Worm (Caenorhabditis elegans) whole organism, L3 larva: ENCODE measurements around the gene R05C11.4.

ENCODE experiments used
- R02D3.7 ChIP-seq: fragments of 150-350 bp; optimal IDR thresholded peaks from 2 replicates; lab custom pipeline; 2014; ENCODE audit warnings: missing biosample characterization, missing genetic modification characterization
- ZK546.5 ChIP-seq: sonication (generic microtip); optimal IDR thresholded peaks from 2 replicates; lab custom pipeline; 2017; ENCODE audit warnings: missing biosample characterization, missing genetic modification characterization
- aly-2 ChIP-seq: fragments of 150-350 bp; optimal IDR thresholded peaks from 2 replicates; lab custom pipeline; 2014; ENCODE audit warnings: missing biosample characterization, missing genetic modification characterization
- ama-1 ChIP-seq: fragments of 150-350 bp; optimal IDR thresholded peaks from 2 replicates; lab custom pipeline; 2018
- ceh-16 ChIP-seq: sonication (generic microtip); optimal IDR thresholded peaks from 2 replicates; lab custom pipeline; 2017; ENCODE audit warnings: missing biosample characterization, missing genetic modification characterization
- ceh-28 ChIP-seq: fragments of 150-350 bp; optimal IDR thresholded peaks from 2 replicates; lab custom pipeline; 2014; ENCODE audit warnings: missing biosample characterization, missing genetic modification reagents, missing genetic modification characterization
- ceh-82 ChIP-seq: fragments of 150-350 bp; optimal IDR thresholded peaks from 2 replicates; lab custom pipeline; 2014; ENCODE audit warnings: missing biosample characterization, missing genetic modification characterization
- ceh-9 ChIP-seq: sonication (generic microtip); optimal IDR thresholded peaks from 2 replicates; lab custom pipeline; 2018; ENCODE audit warnings: missing biosample characterization, missing genetic modification characterization
- daf-12 ChIP-seq: fragments of 150-350 bp; optimal IDR thresholded peaks from 2 replicates; lab custom pipeline; 2014; ENCODE audit warnings: missing biosample characterization, missing genetic modification reagents, missing genetic modification characterization
- egl-27 ChIP-seq: sonication (generic microtip); optimal IDR thresholded peaks from 4 replicates; lab custom pipeline; 2017; ENCODE audit warnings: missing biosample characterization, missing genetic modification reagents, missing genetic modification characterization
- egl-5 ChIP-seq: fragments of 150-350 bp; optimal IDR thresholded peaks from 2 replicates; lab custom pipeline; 2017; ENCODE audit warnings: missing biosample characterization, missing genetic modification reagents, missing genetic modification characterization, inconsistent platforms
- elt-1 ChIP-seq: fragments of 150-350 bp; optimal IDR thresholded peaks from 2 replicates; lab custom pipeline; 2014; ENCODE audit warnings: missing biosample characterization, missing genetic modification characterization
- elt-2 ChIP-seq: sonication (generic microtip); optimal IDR thresholded peaks from 2 replicates; lab custom pipeline; 2016; ENCODE audit warnings: missing genetic modification reagents, mild to moderate bottlenecking, missing genetic modification characterization, missing compliant biosample characterization
- elt-3 ChIP-seq, 3 experiments: fragments of 150-350 bp in 1 of 3; sonication (generic microtip) in 2 of 3; optimal IDR thresholded peaks; 2 replicates in 2 of 3; 4 replicates in 1 of 3; lab custom pipeline; 2014 to 2017; ENCODE audit warnings: missing biosample characterization in 3 of 3, missing genetic modification characterization in 3 of 3
- fkh-10 ChIP-seq: sonication (generic microtip); optimal IDR thresholded peaks from 2 replicates; lab custom pipeline; 2017; ENCODE audit warnings: missing biosample characterization, missing genetic modification reagents, missing genetic modification characterization
- fkh-2 ChIP-seq: fragments of 150-350 bp; optimal IDR thresholded peaks from 2 replicates; lab custom pipeline; 2014; ENCODE audit warnings: missing biosample characterization, missing genetic modification reagents, missing genetic modification characterization
- fos-1 ChIP-seq: fragments of 150-350 bp; optimal IDR thresholded peaks from 2 replicates; lab custom pipeline; 2014; ENCODE audit warnings: missing biosample characterization, missing genetic modification characterization
- hmg-11 ChIP-seq: sonication (generic microtip); optimal IDR thresholded peaks from 2 replicates; lab custom pipeline; 2016; ENCODE audit warnings: missing genetic modification characterization, missing compliant biosample characterization
- jun-1 ChIP-seq: fragments of 150-350 bp; optimal IDR thresholded peaks from 2 replicates; lab custom pipeline; 2014; ENCODE audit warnings: missing biosample characterization, missing genetic modification reagents, missing genetic modification characterization
- lin-15B ChIP-seq: fragments of 150-350 bp; optimal IDR thresholded peaks from 2 replicates; lab custom pipeline; 2014; ENCODE audit warnings: missing biosample characterization, missing genetic modification characterization
- lin-39 ChIP-seq: fragments of 150-350 bp; optimal IDR thresholded peaks from 2 replicates; lab custom pipeline; 2018; ENCODE audit warnings: missing biosample characterization, missing genetic modification reagents, missing genetic modification characterization
- lsy-12 ChIP-seq: sonication (generic microtip); optimal IDR thresholded peaks from 2 replicates; lab custom pipeline; 2016; ENCODE audit warnings: mild to moderate bottlenecking, missing genetic modification characterization, missing compliant biosample characterization
- mml-1 ChIP-seq: fragments of 150-350 bp; sonication (generic microtip); optimal IDR thresholded peaks from 3 replicates; lab custom pipeline; 2014; ENCODE audit warnings: missing biosample characterization, missing genetic modification characterization
- nfya-1 ChIP-seq: sonication (generic microtip); optimal IDR thresholded peaks from 2 replicates; lab custom pipeline; 2017; ENCODE audit warnings: missing genetic modification characterization, mild to moderate bottlenecking, missing compliant biosample characterization, antibody characterized with exemption, moderate library complexity; ENCODE audit not compliant: insufficient read depth
- nhr-11 ChIP-seq: fragments of 150-350 bp; optimal IDR thresholded peaks from 2 replicates; lab custom pipeline; 2014; ENCODE audit warnings: missing biosample characterization, missing genetic modification characterization
- nhr-12 ChIP-seq: fragments of 150-350 bp; optimal IDR thresholded peaks from 2 replicates; lab custom pipeline; 2014; ENCODE audit warnings: missing biosample characterization, missing genetic modification characterization
- nhr-23 ChIP-seq: fragments of 150-350 bp; optimal IDR thresholded peaks from 2 replicates; lab custom pipeline; 2014; ENCODE audit warnings: missing biosample characterization, missing genetic modification reagents, missing genetic modification characterization
- nhr-25 ChIP-seq: sonication (generic microtip); optimal IDR thresholded peaks from 2 replicates; lab custom pipeline; 2017; ENCODE audit warnings: missing biosample characterization, missing genetic modification characterization
- nhr-28 ChIP-seq: fragments of 150-350 bp; optimal IDR thresholded peaks from 2 replicates; lab custom pipeline; 2014; ENCODE audit warnings: missing biosample characterization, missing genetic modification characterization
- nhr-43 ChIP-seq: sonication (generic microtip); optimal IDR thresholded peaks from 2 replicates; lab custom pipeline; 2016; ENCODE audit warnings: mild to moderate bottlenecking, missing genetic modification characterization, missing compliant biosample characterization; ENCODE audit not compliant: poor library complexity, severe bottlenecking
- nhr-67 ChIP-seq: fragments of 150-350 bp; optimal IDR thresholded peaks from 2 replicates; lab custom pipeline; 2014; ENCODE audit warnings: missing biosample characterization, missing genetic modification characterization
- nhr-76 ChIP-seq: fragments of 150-350 bp; sonication (generic microtip); optimal IDR thresholded peaks from 5 replicates; lab custom pipeline; 2014; ENCODE audit warnings: missing biosample characterization, missing genetic modification characterization
- nhr-77 ChIP-seq: fragments of 150-350 bp; optimal IDR thresholded peaks from 2 replicates; lab custom pipeline; 2014; ENCODE audit warnings: missing biosample characterization, missing genetic modification characterization
- pha-4 ChIP-seq: fragments of 150-350 bp; optimal IDR thresholded peaks from 2 replicates; lab custom pipeline; 2014; ENCODE audit warnings: missing biosample characterization, missing genetic modification reagents, missing genetic modification characterization
- pqm-1 ChIP-seq: fragments of 150-350 bp; optimal IDR thresholded peaks from 2 replicates; lab custom pipeline; 2017; ENCODE audit warnings: missing biosample characterization, missing genetic modification characterization, inconsistent platforms
- sea-2 ChIP-seq: fragments of 150-350 bp; sonication (generic microtip); optimal IDR thresholded peaks from 4 replicates; lab custom pipeline; 2014; ENCODE audit warnings: missing biosample characterization, missing genetic modification reagents, missing genetic modification characterization
- snpc-4 ChIP-seq: fragments of 150-350 bp; optimal IDR thresholded peaks from 2 replicates; lab custom pipeline; 2014; ENCODE audit warnings: missing biosample characterization, missing genetic modification characterization
- tbx-2 ChIP-seq: sonication (generic microtip); optimal IDR thresholded peaks from 2 replicates; lab custom pipeline; 2016; ENCODE audit warnings: mild to moderate bottlenecking, missing genetic modification characterization, missing compliant biosample characterization
- unc-39 ChIP-seq: sonication (generic microtip); optimal IDR thresholded peaks from 4 replicates; lab custom pipeline; 2017; ENCODE audit warnings: missing biosample characterization, missing genetic modification characterization
- unc-62 ChIP-seq: fragments of 150-350 bp; sonication (generic microtip); optimal IDR thresholded peaks from 4 replicates; lab custom pipeline; 2014; ENCODE audit warnings: missing biosample characterization, missing genetic modification reagents, missing genetic modification characterization
- zag-1 ChIP-seq: fragments of 150-350 bp; optimal IDR thresholded peaks from 2 replicates; lab custom pipeline; 2014; ENCODE audit warnings: missing biosample characterization, missing genetic modification characterization
- ztf-11 ChIP-seq: fragments of 150-350 bp; optimal IDR thresholded peaks from 2 replicates; lab custom pipeline; 2014; ENCODE audit warnings: missing biosample characterization, missing genetic modification characterization
- ztf-4 ChIP-seq: fragments of 150-350 bp; optimal IDR thresholded peaks from 2 replicates; lab custom pipeline; 2014; ENCODE audit warnings: missing biosample characterization, missing genetic modification characterization

The R05C11.4 gene

DNA sequence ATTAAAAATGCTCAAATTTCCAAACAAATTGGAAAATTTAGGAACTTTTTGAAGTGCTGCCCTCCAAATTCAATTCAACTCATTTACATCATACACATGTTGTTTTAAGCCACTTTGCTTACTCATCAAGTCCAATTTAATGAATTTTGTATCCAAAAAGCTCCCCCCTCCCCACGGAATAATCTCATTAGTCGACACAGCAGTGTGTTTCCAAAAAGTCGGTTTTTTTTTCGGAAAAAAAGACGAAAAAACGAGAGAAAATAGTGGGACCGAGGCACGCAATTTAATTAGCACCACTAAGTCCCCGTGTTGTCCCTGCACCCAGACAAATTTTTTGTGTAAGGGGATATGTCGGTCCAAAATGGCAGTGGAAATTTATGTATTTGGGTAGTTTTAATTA lies 1.0 kb downstream of the R05C11.4 start:
- TF ChIP-seq tbx-2 (tag; lab: Kevin White, UChicago): peak; percentile 21
- no peak for TF ChIP-seq daf-12
- peak; percentile 2 for TF ChIP-seq hmg-11 (tag; lab: Kevin White, UChicago)
- TF ChIP-seq nfya-1 (tag; lab: Kevin White, UChicago): peak; percentile 11
- no peak for TF ChIP-seq lin-15B (tag; lab: Kevin White, UChicago)
- no peak for TF ChIP-seq egl-27 (tag; lab: Kevin White, UChicago)

DNA sequence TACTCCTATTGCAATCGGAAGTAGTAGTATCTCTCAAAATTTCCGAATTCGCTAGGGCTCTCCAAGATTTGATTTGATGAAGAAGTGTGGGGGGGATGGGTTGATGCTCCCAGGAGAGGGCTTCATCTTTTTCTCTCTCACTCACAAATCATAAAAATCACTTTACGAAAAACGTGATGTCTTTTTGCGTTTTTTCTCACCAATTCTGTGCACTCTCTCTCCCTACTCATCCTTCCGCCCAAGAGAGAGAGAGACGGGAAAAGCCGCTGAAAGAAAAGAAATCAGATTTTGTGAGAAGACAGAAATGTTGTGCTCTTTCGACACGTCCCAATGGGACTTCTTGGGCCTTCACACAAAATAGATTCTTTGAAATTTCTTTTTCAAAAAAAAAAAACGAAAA lies 2.3 kb downstream of the R05C11.4 start:
- TF ChIP-seq ceh-82 (tag; lab: Kevin White, UChicago): no peak
- TF ChIP-seq sea-2 (GFP tag; lab: Kevin White, UChicago): no peak
- no peak for TF ChIP-seq unc-62
- no peak for TF ChIP-seq ztf-11 (tag; lab: Kevin White, UChicago)
- TF ChIP-seq ceh-9: peak; percentile 16
- no peak for TF ChIP-seq zag-1 (tag; lab: Kevin White, UChicago)
- no peak for TF ChIP-seq daf-12
- no peak for TF ChIP-seq R02D3.7 (tag; lab: Kevin White, UChicago)
- TF ChIP-seq egl-5 (tag; lab: Kevin White, UChicago): peak; percentile 15
- no peak for TF ChIP-seq nhr-76 (tag; lab: Kevin White, UChicago)
- no peak for TF ChIP-seq nhr-67 (tag; lab: Kevin White, UChicago)
- no peak for TF ChIP-seq nhr-28 (tag; lab: Kevin White, UChicago)
- no peak for TF ChIP-seq nhr-43 (tag; lab: Kevin White, UChicago)
- TF ChIP-seq lin-39 (tag; lab: Kevin White, UChicago): peak; percentile 86
- no peak for TF ChIP-seq jun-1 (tag; lab: Kevin White, UChicago)
- TF ChIP-seq snpc-4 (tag; lab: Kevin White, UChicago): no peak
- TF ChIP-seq pqm-1 (tag; lab: Kevin White, UChicago): no peak
- no peak for TF ChIP-seq nhr-11 (tag; lab: Kevin White, UChicago)
- no peak for TF ChIP-seq ztf-4
- TF ChIP-seq fkh-10 (GFP tag; lab: Kevin White, UChicago): peak; percentile 75
- no peak for TF ChIP-seq nhr-25 (tag; lab: Kevin White, UChicago)
- no peak for TF ChIP-seq nhr-12 (tag; lab: Kevin White, UChicago)
- no peak for TF ChIP-seq lin-15B (tag; lab: Kevin White, UChicago)
- TF ChIP-seq unc-39 (tag; lab: Kevin White, UChicago): no peak
- no peak for TF ChIP-seq fkh-2
- TF ChIP-seq elt-2 (tag; lab: Kevin White, UChicago): no peak
- no peak for TF ChIP-seq elt-1
- TF ChIP-seq nhr-23 (tag; lab: Kevin White, UChicago): no peak
- no peak for TF ChIP-seq ceh-28 (tag; lab: Kevin White, UChicago)
- TF ChIP-seq hmg-11 (tag; lab: Kevin White, UChicago): no peak
- no peak for TF ChIP-seq lsy-12 (tag; lab: Kevin White, UChicago)
- peak; percentile 61 for TF ChIP-seq nfya-1 (tag; lab: Kevin White, UChicago)
- no peak for TF ChIP-seq ceh-16
- no peak for TF ChIP-seq aly-2 (tag; lab: Kevin White, UChicago)
- no peak for TF ChIP-seq mml-1 (tag; lab: Kevin White, UChicago)
- TF ChIP-seq ama-1: no peak
- no peak for TF ChIP-seq tbx-2 (tag; lab: Kevin White, UChicago)
- no peak for TF ChIP-seq egl-27 (tag; lab: Kevin White, UChicago)
- TF ChIP-seq pha-4: no peak
- no peak for TF ChIP-seq fos-1 (tag; lab: Kevin White, UChicago)
- TF ChIP-seq nhr-77: no peak
- no peak for TF ChIP-seq ZK546.5

DNA sequence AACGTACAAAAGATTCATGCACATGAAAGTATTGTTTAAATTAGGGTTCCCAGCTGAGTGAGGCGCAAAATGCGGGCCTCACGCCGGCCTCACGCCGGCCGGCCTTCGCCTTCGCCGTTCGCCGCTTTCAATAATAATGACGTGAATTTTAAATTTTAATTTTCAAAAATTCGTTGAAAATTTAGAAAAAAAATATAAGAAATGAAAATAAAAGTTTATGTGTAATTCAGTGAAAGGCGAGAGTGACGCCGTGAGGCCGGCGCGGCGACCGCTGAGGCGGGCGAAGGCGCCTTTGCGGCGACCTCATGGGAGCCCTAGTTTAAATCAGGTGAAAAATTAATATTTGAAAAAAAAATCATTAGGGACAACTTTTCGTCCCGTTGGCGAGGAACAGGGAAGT lies 6.2 kb downstream of the R05C11.4 start:
- TF ChIP-seq fos-1 (tag; lab: Kevin White, UChicago) (no peak), egl-27 (tag; lab: Kevin White, UChicago) (no peak), ama-1 (no peak), egl-5 (tag; lab: Kevin White, UChicago) (no peak), daf-12 (no peak), ztf-11 (tag; lab: Kevin White, UChicago) (no peak), elt-3 (tag; optimal IDR thresholded peaks at IDR 0.05; lab: Kevin White, UChicago) (no peak), aly-2 (tag; lab: Kevin White, UChicago) (no peak)
